Fruit fly (Drosophila melanogaster) whole organism, embryonic: ENCODE data around the gene CheB98a.

Experiments used
- Blimp-1 ChIP-seq: fragments of 200-800 bp; sonication (Bioruptor generic); optimal IDR thresholded peaks from 3 replicates; lab custom pipeline; 2018; ENCODE audit warnings: missing biosample characterization, missing genetic modification characterization, mild to moderate bottlenecking, moderate library complexity, missing genetic modification reagents
- C15 ChIP-seq: fragments of 200-800 bp; sonication (Bioruptor generic); IDR thresholded peaks from 3 replicates; pipeline ENCODE4 v1.3.6; 2022; ENCODE audit warnings: missing biosample characterization, missing genetic modification characterization
- CG1024 ChIP-seq: fragments of 200-800 bp; sonication (Bioruptor generic); IDR thresholded peaks from 2 replicates; pipeline ENCODE4 v1.3.6; 2022; ENCODE audit warnings: missing biosample characterization, missing genetic modification characterization
- CG11723 ChIP-seq: fragments of 200-800 bp; sonication (Bioruptor generic); optimal IDR thresholded peaks from 2 replicates; lab custom pipeline; 2017; ENCODE audit warnings: missing biosample characterization, mild to moderate bottlenecking, missing genetic modification characterization
- CG12236 ChIP-seq: fragments of 200-800 bp; sonication (Bioruptor generic); optimal IDR thresholded peaks from 2 replicates; lab custom pipeline; 2016; ENCODE audit warnings: missing biosample characterization, missing genetic modification characterization
- CG12659 ChIP-seq: fragments of 200-800 bp; sonication (Bioruptor generic); optimal IDR thresholded peaks from 3 replicates; lab custom pipeline; 2017; ENCODE audit warnings: mild to moderate bottlenecking, missing biosample characterization, missing genetic modification reagents, missing genetic modification characterization
- CG14014 ChIP-seq: fragments of 200-800 bp; sonication (Bioruptor generic); IDR thresholded peaks from 2 replicates; pipeline ENCODE4 v1.3.6; 2022; ENCODE audit warnings: missing biosample characterization, missing genetic modification characterization
- CG15011 ChIP-seq: fragments of 200-800 bp; sonication (Bioruptor generic); optimal IDR thresholded peaks from 3 replicates; lab custom pipeline; 2018; ENCODE audit warnings: missing biosample characterization, mild to moderate bottlenecking, missing genetic modification characterization
- CG15073 ChIP-seq: fragments of 200-800 bp; sonication (Bioruptor generic); optimal IDR thresholded peaks from 2 replicates; lab custom pipeline; 2016; ENCODE audit warnings: missing biosample characterization, missing genetic modification characterization
- CG17385 ChIP-seq: fragments of 200-800 bp; sonication (Bioruptor generic); optimal IDR thresholded peaks from 3 replicates; lab custom pipeline; 2018; ENCODE audit warnings: missing biosample characterization, mild to moderate bottlenecking, missing genetic modification characterization
- CG2678 ChIP-seq: fragments of 200-800 bp; sonication (Bioruptor generic); optimal IDR thresholded peaks from 3 replicates; lab custom pipeline; 2019; ENCODE audit warnings: missing biosample characterization, mild to moderate bottlenecking, missing genetic modification characterization, moderate library complexity
- CG2889 ChIP-seq: fragments of 200-800 bp; sonication (Bioruptor generic); IDR thresholded peaks from 3 replicates; pipeline ENCODE4 v1.3.6; 2022; ENCODE audit warnings: missing biosample characterization, missing genetic modification characterization
- CG32767 ChIP-seq: fragments of 200-800 bp; sonication (Bioruptor generic); IDR thresholded peaks from 2 replicates; pipeline ENCODE4 v1.3.6; 2022; ENCODE audit warnings: missing biosample characterization, missing genetic modification characterization
- CG33557 ChIP-seq: fragments of 200-800 bp; sonication (Bioruptor generic); optimal IDR thresholded peaks from 2 replicates; lab custom pipeline; 2019; ENCODE audit warnings: missing biosample characterization, mild to moderate bottlenecking, missing genetic modification characterization, moderate library complexity
- CG6765 ChIP-seq: fragments of 200-800 bp; sonication (Bioruptor generic); optimal IDR thresholded peaks from 3 replicates; lab custom pipeline; 2017; ENCODE audit warnings: missing biosample characterization, mild to moderate bottlenecking, missing genetic modification characterization
- CG8388 ChIP-seq: fragments of 200-800 bp; sonication (Bioruptor generic); optimal IDR thresholded peaks from 2 replicates; lab custom pipeline; 2019; ENCODE audit warnings: missing biosample characterization, mild to moderate bottlenecking, missing genetic modification characterization, moderate library complexity
- Dfd ChIP-seq, 2 experiments: fragments of >200 bp; optimal IDR thresholded peaks; 2 replicates each; lab custom pipeline; 2017; ENCODE audit warnings: missing biosample characterization in 2 of 2, missing genetic modification characterization in 2 of 2
- Dref ChIP-seq: fragments of 200-800 bp; sonication (Bioruptor generic); IDR thresholded peaks from 2 replicates; pipeline ENCODE4 v1.3.6; 2022; ENCODE audit warnings: missing biosample characterization, missing genetic modification characterization
- Eip74EF ChIP-seq, 2 experiments: fragments of 200-800 bp in 1 of 2; fragments of >200 bp in 1 of 2; sonication (Bioruptor generic) in 1 of 2; optimal IDR thresholded peaks; 2 replicates each; lab custom pipeline; 2017 to 2019; ENCODE audit warnings: missing biosample characterization in 2 of 2, missing genetic modification characterization in 2 of 2, mild to moderate bottlenecking in 1 of 2, moderate library complexity in 1 of 2
- H15 ChIP-seq: fragments of 200-800 bp; sonication (Bioruptor generic); IDR thresholded peaks from 3 replicates; pipeline ENCODE4 v1.3.6; 2022; ENCODE audit warnings: missing biosample characterization, missing genetic modification characterization
- HHEX ChIP-seq: fragments of 200-800 bp; sonication (Bioruptor generic); optimal IDR thresholded peaks from 3 replicates; lab custom pipeline; 2017; ENCODE audit warnings: missing biosample characterization, mild to moderate bottlenecking, missing genetic modification characterization, missing genetic modification reagents
- MBD-R2 ChIP-seq: fragments of 200-800 bp; sonication (Bioruptor generic); IDR thresholded peaks from 2 replicates; pipeline ENCODE4 v1.3.6; 2022; ENCODE audit warnings: missing biosample characterization, missing genetic modification characterization
- Myb ChIP-seq: fragments of 200-800 bp; sonication (Bioruptor generic); optimal IDR thresholded peaks from 2 replicates; lab custom pipeline; 2016; ENCODE audit warnings: missing biosample characterization, missing genetic modification characterization
- NC2α ChIP-seq: fragments of 200-800 bp; sonication (Bioruptor generic); optimal IDR thresholded peaks from 2 replicates; lab custom pipeline; 2016; ENCODE audit warnings: missing biosample characterization, missing genetic modification characterization
- Rfx ChIP-seq: fragments of 200-800 bp; sonication (Bioruptor generic); IDR thresholded peaks from 2 replicates; pipeline ENCODE4 v1.3.6; 2022; ENCODE audit warnings: missing biosample characterization, missing genetic modification characterization
- Sry-δ ChIP-seq: fragments of 200-800 bp; sonication (Bioruptor generic); optimal IDR thresholded peaks from 2 replicates; lab custom pipeline; 2016; ENCODE audit warnings: missing biosample characterization, missing genetic modification characterization
- Ssrp ChIP-seq: fragments of 200-800 bp; sonication (Bioruptor generic); optimal IDR thresholded peaks from 2 replicates; lab custom pipeline; 2018; ENCODE audit warnings: missing biosample characterization, mild to moderate bottlenecking, missing genetic modification characterization, moderate library complexity
- Usf ChIP-seq: fragments of 200-800 bp; sonication (Bioruptor generic); optimal IDR thresholded peaks from 2 replicates; lab custom pipeline; 2017; ENCODE audit warnings: missing genotype, missing biosample characterization, missing genetic modification characterization
- amos ChIP-seq: fragments of 200-800 bp; sonication (Bioruptor generic); IDR thresholded peaks from 2 replicates; pipeline ENCODE4 v1.3.6; 2022; ENCODE audit warnings: missing biosample characterization, missing genetic modification characterization; ENCODE audit not compliant: partially characterized antibody
- ara ChIP-seq: fragments of 200-800 bp; sonication (Bioruptor generic); IDR thresholded peaks from 2 replicates; pipeline ENCODE4 v1.3.6; 2022; ENCODE audit warnings: missing biosample characterization, missing genetic modification characterization
- bbx ChIP-seq: fragments of 200-800 bp; sonication (Bioruptor generic); IDR thresholded peaks from 2 replicates; pipeline ENCODE4 v1.3.6; 2022; ENCODE audit warnings: missing biosample characterization, missing genetic modification characterization; ENCODE audit not compliant: partially characterized antibody
- chm ChIP-seq: fragments of 200-800 bp; sonication (Bioruptor generic); IDR thresholded peaks from 2 replicates; pipeline ENCODE4 v1.3.6; 2022; ENCODE audit warnings: missing biosample characterization, missing genetic modification characterization
- croc ChIP-seq: fragments of 200-800 bp; sonication (Bioruptor generic); conservative IDR thresholded peaks from 3 replicates; pipeline ENCODE4 v1.3.6; 2022; ENCODE audit warnings: missing biosample characterization, missing genetic modification characterization
- dpn ChIP-seq, 2 experiments: fragments of 200-800 bp; sonication (Bioruptor generic); optimal IDR thresholded peaks; 3 replicates each; lab custom pipeline; 2016; ENCODE audit warnings: missing biosample characterization in 2 of 2, missing genetic modification characterization in 2 of 2
- gfzf ChIP-seq: fragments of 200-800 bp; sonication (Bioruptor generic); optimal IDR thresholded peaks from 2 replicates; lab custom pipeline; 2016; ENCODE audit warnings: missing biosample characterization, mild to moderate bottlenecking, missing genetic modification characterization, moderate library complexity
- gt ChIP-seq: fragments of 200-800 bp; sonication (Bioruptor generic); IDR thresholded peaks from 2 replicates; pipeline ENCODE4 v1.3.6; 2022; ENCODE audit warnings: missing biosample characterization, missing genetic modification characterization
- her ChIP-seq: fragments of 200-800 bp; sonication (Bioruptor generic); optimal IDR thresholded peaks from 2 replicates; lab custom pipeline; 2016; ENCODE audit warnings: missing biosample characterization, missing genetic modification characterization
- jumu ChIP-seq: fragments of 200-800 bp; sonication (Bioruptor generic); optimal IDR thresholded peaks from 3 replicates; lab custom pipeline; 2016; ENCODE audit warnings: missing biosample characterization, missing genetic modification characterization
- klu ChIP-seq: fragments of 200-800 bp; sonication (Bioruptor generic); IDR thresholded peaks from 2 replicates; pipeline ENCODE4 v1.3.6; 2022; ENCODE audit warnings: missing biosample characterization, missing genetic modification characterization
- knrl ChIP-seq: fragments of 200-800 bp; sonication (Bioruptor generic); IDR thresholded peaks from 3 replicates; pipeline ENCODE4 v1.3.6; 2022; ENCODE audit warnings: missing biosample characterization, missing genetic modification characterization; ENCODE audit not compliant: partially characterized antibody
- lab ChIP-seq: fragments of 200-800 bp; sonication (Bioruptor generic); optimal IDR thresholded peaks from 3 replicates; lab custom pipeline; 2017; ENCODE audit warnings: missing biosample characterization, missing genetic modification characterization, mild to moderate bottlenecking, moderate library complexity, missing genetic modification reagents
- org-1 ChIP-seq: fragments of 200-800 bp; sonication (Bioruptor generic); optimal IDR thresholded peaks from 2 replicates; lab custom pipeline; 2017; ENCODE audit warnings: missing biosample characterization, missing genetic modification characterization
- pum ChIP-seq: fragments of 200-800 bp; sonication (Bioruptor generic); optimal IDR thresholded peaks from 2 replicates; lab custom pipeline; 2016; ENCODE audit warnings: missing biosample characterization, missing genetic modification characterization
- ranshi ChIP-seq: fragments of 200-800 bp; sonication (Bioruptor generic); IDR thresholded peaks from 2 replicates; pipeline ENCODE4 v1.3.6; 2022; ENCODE audit warnings: missing biosample characterization, missing genetic modification characterization
- sima ChIP-seq: fragments of 200-800 bp; sonication (Bioruptor generic); optimal IDR thresholded peaks from 2 replicates; lab custom pipeline; 2016; ENCODE audit warnings: missing biosample characterization, missing genetic modification characterization
- tin ChIP-seq: fragments of 200-800 bp; sonication (Bioruptor generic); optimal IDR thresholded peaks from 3 replicates; lab custom pipeline; 2016; ENCODE audit warnings: missing biosample characterization, missing genetic modification characterization
- toy ChIP-seq: fragments of 200-800 bp; sonication (Bioruptor generic); IDR thresholded peaks from 2 replicates; pipeline ENCODE4 v1.3.6; 2022; ENCODE audit warnings: missing biosample characterization, missing genetic modification characterization
- tx ChIP-seq: fragments of 200-800 bp; sonication (Bioruptor generic); optimal IDR thresholded peaks from 2 replicates; lab custom pipeline; 2016; ENCODE audit warnings: missing biosample characterization, missing genetic modification characterization
- usp ChIP-seq: fragments of >200 bp; optimal IDR thresholded peaks from 2 replicates; lab custom pipeline; 2017; ENCODE audit warnings: missing biosample characterization, missing genetic modification characterization

CheB98a gene

dm6 chr3R:28831626-28832267 is 25.2 kb downstream of the CheB98a start, which contains the start of gene WASp (continued):
- peak; percentile 94 for TF ChIP-seq Sry-δ (GFP tag; lab: Kevin White, UChicago)
- peak; percentile 21 for TF ChIP-seq org-1
- TF ChIP-seq her (GFP tag; lab: Kevin White, UChicago) = peak; percentile 82
- TF ChIP-seq dpn (GFP tag; optimal IDR thresholded peaks at IDR 0.05; lab: Kevin White, UChicago) = peak in 1 of 2 experiments; percentile 78
- no peak for TF ChIP-seq usp (GFP tag; lab: Kevin White, UChicago)
- TF ChIP-seq Blimp-1 (GFP tag; lab: Kevin White, UChicago) = peak; percentile 45
- TF ChIP-seq knrl (GFP tag; lab: Robert Waterston, UW) = peak; percentile 47; the same call in 1 of the 3 replicates
- peak; percentile 33 for TF ChIP-seq Ssrp (tag; lab: Kevin White, UChicago)
- peak; percentile 32 for TF ChIP-seq CG15011 (GFP tag; lab: Kevin White, UChicago)
- peak; percentile 57 for TF ChIP-seq bbx (GFP tag; lab: Robert Waterston, UW)
- no peak for TF ChIP-seq gt
- no peak for TF ChIP-seq Dfd (GFP tag; optimal IDR thresholded peaks at IDR 0.05; lab: Kevin White, UChicago)
- TF ChIP-seq Rfx (GFP tag; lab: Robert Waterston, UW) = peak; percentile 86
- no peak for TF ChIP-seq CG2889 (GFP tag; lab: Robert Waterston, UW)
- peak; percentile 80 for TF ChIP-seq Dref (GFP tag; lab: Robert Waterston, UW)
- TF ChIP-seq CG32767 = 0 out of 2 replicates have a peak, but pooled peaks have one; percentile 27
- TF ChIP-seq HHEX (GFP tag; lab: Kevin White, UChicago) = peak; percentile 55
- peak; percentile 91 for TF ChIP-seq Myb
- TF ChIP-seq CG14014 (GFP tag; lab: Robert Waterston, UW) = peak; percentile 59; the same call in 1 of the 2 replicates
- TF ChIP-seq Usf = peak; percentile 4
- TF ChIP-seq toy (GFP tag; lab: Robert Waterston, UW) = 0 out of 2 replicates have a peak, but pooled peaks have one; percentile 19
- TF ChIP-seq MBD-R2 (GFP tag; lab: Robert Waterston, UW) = peak; percentile 77
- TF ChIP-seq CG2678 = no peak
- no peak for TF ChIP-seq klu (GFP tag; lab: Robert Waterston, UW)
- TF ChIP-seq C15 = 0 out of 3 replicates have a peak, but pooled peaks have one; percentile 24
- peak; percentile 47 for TF ChIP-seq sima (GFP tag; lab: Kevin White, UChicago)
- no peak for TF ChIP-seq CG15073
- peak; percentile 81 for TF ChIP-seq CG1024 (GFP tag; lab: Robert Waterston, UW)
- no peak for TF ChIP-seq CG17385 (GFP tag; lab: Kevin White, UChicago)
- peak; percentile 68 for TF ChIP-seq amos (GFP tag; lab: Robert Waterston, UW)
- TF ChIP-seq CG12236 (GFP tag; lab: Kevin White, UChicago) = peak; percentile 15
- TF ChIP-seq lab (GFP tag; lab: Kevin White, UChicago) = peak; percentile 81
- TF ChIP-seq gfzf = peak; percentile 95
- peak; percentile 46 for TF ChIP-seq CG33557 (GFP tag; lab: Kevin White, UChicago)
- TF ChIP-seq H15 (GFP tag; lab: Robert Waterston, UW) = peak; percentile 59; the same call in 1 of the 3 replicates
- TF ChIP-seq Eip74EF (GFP tag; optimal IDR thresholded peaks at IDR 0.05; lab: Kevin White, UChicago) = peak in 1 of 2 experiments; percentile 86
- peak; percentile 59; the same call in 1 of the 2 replicates for TF ChIP-seq ranshi (GFP tag; lab: Robert Waterston, UW)
- TF ChIP-seq pum = peak; percentile 55
- TF ChIP-seq NC2α (GFP tag; lab: Kevin White, UChicago) = peak; percentile 37
- peak; percentile 77 for TF ChIP-seq chm
- TF ChIP-seq croc = no peak
- TF ChIP-seq CG8388 (GFP tag; lab: Kevin White, UChicago) = peak; percentile 51
- peak; percentile 71 for TF ChIP-seq jumu
- peak; percentile 94 for TF ChIP-seq CG12659 (GFP tag; lab: Kevin White, UChicago)
- TF ChIP-seq CG6765 (GFP tag; lab: Kevin White, UChicago) = peak; percentile 37
- TF ChIP-seq tin = peak; percentile 49
- peak; percentile 35 for TF ChIP-seq tx (GFP tag; lab: Kevin White, UChicago)
- TF ChIP-seq CG11723 (GFP tag; lab: Kevin White, UChicago) = no peak
- TF ChIP-seq ara (GFP tag; lab: Robert Waterston, UW) = no peak
